Worm (Caenorhabditis elegans) whole organism, late embryonic: ENCODE results near the gene srh-257.

Experiments
- C38D4.7 ChIP-seq: fragments of 200-800 bp; sonication (Bioruptor generic); optimal IDR thresholded peaks from 2 replicates; lab custom pipeline; 2018; ENCODE audit warnings: mild to moderate bottlenecking, missing genetic modification characterization, moderate library complexity, missing compliant biosample characterization
- K02D7.2 ChIP-seq: sonication (generic microtip); optimal IDR thresholded peaks from 2 replicates; lab custom pipeline; 2017; ENCODE audit warnings: mild to moderate bottlenecking, missing genetic modification characterization, missing compliant biosample characterization
- Y22D7AL.16 ChIP-seq: sonication (generic microtip); optimal IDR thresholded peaks from 2 replicates; lab custom pipeline; 2016; ENCODE audit warnings: missing genetic modification characterization, missing compliant biosample characterization
- ahr-1 ChIP-seq: sonication (generic microtip); optimal IDR thresholded peaks from 2 replicates; lab custom pipeline; 2016; ENCODE audit warnings: missing genetic modification characterization, missing compliant biosample characterization
- ama-1 ChIP-seq: fragments of 150-350 bp; optimal IDR thresholded peaks from 2 replicates; lab custom pipeline; 2014
- ceh-18 ChIP-seq: sonication (generic microtip); optimal IDR thresholded peaks from 2 replicates; lab custom pipeline; 2016; ENCODE audit warnings: missing genetic modification characterization, missing compliant biosample characterization
- ceh-22 ChIP-seq: sonication (generic microtip); optimal IDR thresholded peaks from 2 replicates; lab custom pipeline; 2017; ENCODE audit warnings: missing biosample characterization, missing genetic modification characterization
- ceh-30 ChIP-seq: fragments of 150-350 bp; optimal IDR thresholded peaks from 2 replicates; lab custom pipeline; 2014; ENCODE audit warnings: missing biosample characterization, missing genetic modification characterization
- ceh-31 ChIP-seq: sonication (generic microtip); optimal IDR thresholded peaks from 2 replicates; lab custom pipeline; 2016; ENCODE audit warnings: missing genetic modification characterization, missing compliant biosample characterization
- ceh-34 ChIP-seq: sonication (generic microtip); optimal IDR thresholded peaks from 2 replicates; lab custom pipeline; 2016; ENCODE audit warnings: mild to moderate bottlenecking, missing genetic modification characterization, missing compliant biosample characterization
- ceh-9 ChIP-seq: sonication (generic microtip); optimal IDR thresholded peaks from 2 replicates; lab custom pipeline; 2016; ENCODE audit warnings: mild to moderate bottlenecking, missing genetic modification characterization, inconsistent platforms, missing compliant biosample characterization
- che-1 ChIP-seq: sonication (generic microtip); optimal IDR thresholded peaks from 2 replicates; lab custom pipeline; 2016; ENCODE audit warnings: mild to moderate bottlenecking, missing genetic modification characterization, missing compliant biosample characterization
- dmd-4 ChIP-seq: sonication (generic microtip); optimal IDR thresholded peaks from 2 replicates; lab custom pipeline; 2016; ENCODE audit warnings: borderline replicate concordance, missing genetic modification characterization, missing compliant biosample characterization
- eyg-1 ChIP-seq: sonication (generic microtip); optimal IDR thresholded peaks from 2 replicates; lab custom pipeline; 2016; ENCODE audit warnings: missing genotype, missing genetic modification characterization, missing compliant biosample characterization
- fax-1 ChIP-seq: sonication (generic microtip); optimal IDR thresholded peaks from 2 replicates; lab custom pipeline; 2016; ENCODE audit warnings: missing genotype, missing genetic modification characterization, missing compliant biosample characterization
- fkh-6 ChIP-seq: sonication (generic microtip); optimal IDR thresholded peaks from 2 replicates; lab custom pipeline; 2016; ENCODE audit warnings: missing genetic modification characterization, missing compliant biosample characterization
- gmeb-2 ChIP-seq: sonication (generic microtip); optimal IDR thresholded peaks from 2 replicates; lab custom pipeline; 2016; ENCODE audit warnings: missing genetic modification characterization, inconsistent platforms, missing compliant biosample characterization
- hlh-15 ChIP-seq: sonication (generic microtip); optimal IDR thresholded peaks from 2 replicates; lab custom pipeline; 2016; ENCODE audit warnings: missing genetic modification characterization, missing compliant biosample characterization
- hlh-8 ChIP-seq: sonication (generic microtip); optimal IDR thresholded peaks from 2 replicates; lab custom pipeline; 2016; ENCODE audit warnings: missing genotype, missing genetic modification characterization, missing compliant biosample characterization
- lin-11 ChIP-seq: fragments of 200-800 bp; sonication (Bioruptor generic); optimal IDR thresholded peaks from 2 replicates; lab custom pipeline; 2018; ENCODE audit warnings: mild to moderate bottlenecking, missing genetic modification characterization, missing compliant biosample characterization
- madf-2 ChIP-seq: sonication (generic microtip); optimal IDR thresholded peaks from 2 replicates; lab custom pipeline; 2017; ENCODE audit warnings: missing genetic modification characterization, missing compliant biosample characterization
- mec-3 ChIP-seq: sonication (generic microtip); optimal IDR thresholded peaks from 2 replicates; lab custom pipeline; 2016; ENCODE audit warnings: borderline replicate concordance, missing genetic modification characterization, missing compliant biosample characterization
- nfya-1 ChIP-seq: sonication (generic microtip); optimal IDR thresholded peaks from 2 replicates; lab custom pipeline; 2017; ENCODE audit warnings: missing genetic modification characterization, mild to moderate bottlenecking, missing compliant biosample characterization, antibody characterized with exemption, moderate library complexity
- nhr-11 ChIP-seq: fragments of 150-350 bp; optimal IDR thresholded peaks from 2 replicates; lab custom pipeline; 2014; ENCODE audit warnings: missing biosample characterization, missing genetic modification characterization
- npax-4 ChIP-seq: sonication (generic microtip); optimal IDR thresholded peaks from 2 replicates; lab custom pipeline; 2016; ENCODE audit warnings: missing genetic modification characterization, missing compliant biosample characterization
- pag-3 ChIP-seq: sonication (generic microtip); optimal IDR thresholded peaks from 2 replicates; lab custom pipeline; 2016; ENCODE audit warnings: missing compliant biosample characterization, missing genetic modification characterization, borderline replicate concordance
- pax-1 ChIP-seq: fragments of 150-350 bp; optimal IDR thresholded peaks from 2 replicates; lab custom pipeline; 2014; ENCODE audit warnings: missing biosample characterization, missing genetic modification characterization
- pha-2 ChIP-seq: sonication (generic microtip); optimal IDR thresholded peaks from 2 replicates; lab custom pipeline; 2017; ENCODE audit warnings: mild to moderate bottlenecking, missing genetic modification characterization, missing compliant biosample characterization
- pha-4 ChIP-seq: fragments of 150-350 bp; optimal IDR thresholded peaks from 2 replicates; lab custom pipeline; 2018; ENCODE audit warnings: missing biosample characterization, missing genetic modification reagents, missing genetic modification characterization
- pros-1 ChIP-seq: fragments of 150-350 bp; optimal IDR thresholded peaks from 2 replicates; lab custom pipeline; 2014; ENCODE audit warnings: missing biosample characterization, missing genetic modification reagents, missing genetic modification characterization
- sox-2 ChIP-seq: fragments of 200-800 bp; sonication (Bioruptor generic); IDR thresholded peaks from 2 replicates; pipeline ENCODE4 v1.3.6; 2022; ENCODE audit warnings: missing genetic modification reagents, missing genetic modification characterization, missing compliant biosample characterization
- syd-9 ChIP-seq: sonication (generic microtip); optimal IDR thresholded peaks from 2 replicates; lab custom pipeline; 2016; ENCODE audit warnings: mild to moderate bottlenecking, missing genetic modification characterization, moderate library complexity, missing compliant biosample characterization
- tbx-2 ChIP-seq: sonication (generic microtip); optimal IDR thresholded peaks from 2 replicates; lab custom pipeline; 2016; ENCODE audit warnings: missing genetic modification characterization, missing compliant biosample characterization
- tbx-7 ChIP-seq: sonication (generic microtip); optimal IDR thresholded peaks from 2 replicates; lab custom pipeline; 2016; ENCODE audit warnings: missing genotype, missing genetic modification characterization, missing compliant biosample characterization
- unc-42 ChIP-seq: sonication (generic microtip); optimal IDR thresholded peaks from 2 replicates; lab custom pipeline; 2016; ENCODE audit warnings: missing genotype, missing genetic modification characterization, missing compliant biosample characterization
- unc-55 ChIP-seq: sonication (generic microtip); optimal IDR thresholded peaks from 2 replicates; lab custom pipeline; 2017; ENCODE audit warnings: missing biosample characterization, missing genetic modification reagents, missing genetic modification characterization
- unc-86 ChIP-seq: sonication (generic microtip); optimal IDR thresholded peaks from 2 replicates; lab custom pipeline; 2016; ENCODE audit warnings: missing genetic modification characterization, missing compliant biosample characterization
- ztf-16 ChIP-seq: sonication (generic microtip); optimal IDR thresholded peaks from 2 replicates; lab custom pipeline; 2017; ENCODE audit warnings: missing genetic modification characterization, missing compliant biosample characterization

Gene srh-257

ce11 chrV:15436133-15436532 is 29.1 kb downstream of the srh-257 start:
- TF ChIP-seq fax-1 (tag; lab: Kevin White, UChicago) (no peak), unc-42 (tag; lab: Kevin White, UChicago) (no peak), ama-1 (lab: Kevin White, UChicago) (no peak), ceh-18 (no peak), mec-3 (tag; lab: Kevin White, UChicago) (no peak), tbx-7 (no peak), lin-11 (no peak), ceh-9 (tag; lab: Kevin White, UChicago) (no peak), ceh-34 (tag; lab: Kevin White, UChicago) (no peak), nhr-11 (tag; lab: Kevin White, UChicago) (no peak)

DNA sequence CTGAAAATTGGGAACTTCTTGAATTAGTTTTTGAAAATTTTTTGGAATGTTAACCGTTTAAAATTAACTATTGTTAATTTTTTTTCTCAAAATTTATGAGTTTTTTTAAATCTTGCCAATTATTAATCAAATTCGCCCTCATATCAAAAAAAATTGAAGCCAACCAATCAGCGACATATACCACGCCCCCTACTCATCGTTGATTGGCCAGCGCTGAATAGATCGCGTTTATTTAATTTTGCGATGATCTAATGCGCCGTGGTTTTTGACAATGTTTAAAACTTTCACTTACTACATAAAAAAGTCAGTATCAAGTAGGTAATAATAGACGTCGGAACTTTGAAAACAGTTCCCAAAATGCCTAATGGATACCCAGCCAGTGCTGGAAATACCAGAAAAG is 35.4 kb downstream of the srh-257 start:
- TF ChIP-seq nfya-1 (peak; percentile 68), npax-4 (tag; lab: Kevin White, UChicago) (no peak), eyg-1 (tag; lab: Kevin White, UChicago) (no peak), ceh-30 (tag; lab: Kevin White, UChicago) (no peak), unc-86 (tag; lab: Kevin White, UChicago) (no peak), ahr-1 (no peak), pha-4 (tag; lab: Kevin White, UChicago) (no peak), ceh-31 (tag; lab: Kevin White, UChicago) (no peak)

DNA sequence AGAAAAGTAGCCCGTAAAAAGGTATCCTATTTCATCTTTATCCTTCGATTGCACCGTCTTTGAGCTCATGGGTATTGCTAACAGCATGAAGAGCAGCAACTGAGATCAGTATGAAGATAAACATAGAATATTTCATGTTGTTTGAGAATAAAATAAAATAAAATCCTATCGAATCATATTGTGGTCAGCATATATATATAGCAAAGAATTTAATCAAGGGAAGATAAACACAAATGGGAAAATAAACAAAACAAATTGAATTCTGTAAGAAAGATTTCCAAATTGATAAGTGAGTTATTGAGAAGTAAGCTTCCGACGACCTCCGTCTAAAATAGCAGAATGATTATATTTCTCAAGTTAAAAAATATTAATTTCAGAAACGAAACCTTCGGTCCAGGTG is 36.7 kb downstream of the srh-257 start, which contains the start of gene T26H5.10:
Gene T26H5.10 (minus strand): TSS at position 101 of the 400 bp plus-strand sequence.
- no peak for TF ChIP-seq sox-2 (GFP tag; lab: Robert Waterston, UW)
- no peak for TF ChIP-seq C38D4.7 (GFP tag; lab: Kevin White, UChicago)
- no peak for TF ChIP-seq che-1 (tag; lab: Kevin White, UChicago)
- no peak for TF ChIP-seq unc-86 (tag; lab: Kevin White, UChicago)
- TF ChIP-seq syd-9 (tag; lab: Kevin White, UChicago): no peak
- TF ChIP-seq ztf-16 (tag; lab: Kevin White, UChicago): no peak
- no peak for TF ChIP-seq Y22D7AL.16 (tag; lab: Kevin White, UChicago)
- TF ChIP-seq K02D7.2: no peak
- no peak for TF ChIP-seq hlh-15 (tag; lab: Kevin White, UChicago)
- no peak for TF ChIP-seq unc-42 (tag; lab: Kevin White, UChicago)
- no peak for TF ChIP-seq fkh-6 (tag; lab: Kevin White, UChicago)
- TF ChIP-seq madf-2 (tag; lab: Kevin White, UChicago): no peak
- TF ChIP-seq pros-1: no peak
- no peak for TF ChIP-seq unc-55 (GFP tag; lab: Kevin White, UChicago)
- no peak for TF ChIP-seq dmd-4

DNA sequence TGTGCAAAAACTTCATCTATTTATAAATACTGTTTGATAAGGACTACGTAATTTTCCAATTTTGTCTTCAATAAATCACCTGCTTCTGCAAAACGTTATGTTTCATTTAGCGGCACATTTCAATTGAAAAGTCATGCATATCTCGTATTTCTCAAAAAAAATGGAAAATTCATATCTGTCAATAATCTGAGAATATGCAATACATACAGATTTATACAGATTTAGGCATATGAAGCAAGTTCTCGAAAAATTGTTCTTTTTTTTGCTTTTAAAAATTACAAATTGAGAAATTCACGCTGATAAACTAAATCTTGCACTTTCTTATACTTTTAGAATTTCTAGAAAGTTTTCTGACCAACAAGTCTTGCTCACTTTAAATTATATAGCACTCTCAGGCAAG is 37.2 kb downstream of the srh-257 start, which contains the start of gene T26H5.11:
Gene T26H5.11 (minus strand): TSS at position 101 of the 400 bp plus-strand sequence.
- TF ChIP-seq ztf-16 (tag; lab: Kevin White, UChicago) (no peak), ceh-34 (tag; lab: Kevin White, UChicago) (no peak)
- TF ChIP-seq, all 69 proteins: peak for 0

DNA sequence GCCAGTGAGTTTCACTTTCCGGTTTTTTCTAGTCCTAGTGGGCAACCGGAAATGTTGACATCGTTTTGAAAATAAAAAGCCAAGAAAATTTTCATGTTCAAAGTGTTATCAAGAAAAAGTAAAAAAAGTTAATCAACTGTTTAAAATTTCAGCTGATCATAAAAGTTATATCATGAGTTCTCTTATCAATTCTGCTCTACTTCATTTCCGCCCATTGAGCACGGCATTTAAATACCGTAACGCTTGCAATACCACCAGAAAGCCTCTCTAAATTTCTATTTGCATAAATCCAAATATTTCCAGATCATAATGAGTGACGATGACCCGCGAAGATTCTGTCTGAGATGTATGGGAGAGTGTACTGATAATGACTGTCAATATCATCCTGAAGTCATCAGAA is 37.6 kb downstream of the srh-257 start, which contains the start of gene T26H5.9:
Gene T26H5.9 (plus strand): TSS at position 302 of the 400 bp plus-strand sequence.
- TF ChIP-seq pros-1 (no peak), unc-55 (GFP tag; lab: Kevin White, UChicago) (no peak), gmeb-2 (tag; lab: Kevin White, UChicago) (no peak), hlh-8 (tag; lab: Kevin White, UChicago) (no peak)

- TF ChIP-seq pag-3 (tag; lab: Kevin White, UChicago) (no peak), pros-1 (no peak), pha-4 (tag; lab: Kevin White, UChicago) (no peak), pha-2 (tag; lab: Kevin White, UChicago) (no peak), pax-1 (tag; lab: Kevin White, UChicago) (no peak), gmeb-2 (tag; lab: Kevin White, UChicago) (no peak), syd-9 (tag; lab: Kevin White, UChicago) (no peak), madf-2 (tag; lab: Kevin White, UChicago) (no peak), tbx-2 (tag; lab: Kevin White, UChicago) (no peak), hlh-15 (tag; lab: Kevin White, UChicago) (no peak), ceh-9 (tag; lab: Kevin White, UChicago) (no peak), ztf-16 (tag; lab: Kevin White, UChicago) (no peak), nhr-11 (tag; lab: Kevin White, UChicago) (no peak), ceh-22 (tag; lab: Kevin White, UChicago) (no peak)
Measured at ce11 chrV:15445437-15445836, 38.4 kb downstream of the srh-257 start, which contains the start of gene srh-239. Gene srh-239, plus strand, starts transcription at chrV:15445737.
